Worm (Caenorhabditis elegans) whole organism, young adult: ENCODE results near the gene srz-102.

Experiments
- B0261.1 ChIP-seq: sonication (generic microtip); optimal IDR thresholded peaks from 2 replicates; lab custom pipeline; 2016; ENCODE audit warnings: mild to moderate bottlenecking, missing genetic modification characterization, moderate library complexity, missing compliant biosample characterization
- F10E7.11 ChIP-seq: sonication (generic microtip); optimal IDR thresholded peaks from 2 replicates; lab custom pipeline; 2017; ENCODE audit warnings: mild to moderate bottlenecking, missing genetic modification characterization, moderate library complexity, missing compliant biosample characterization
- F37B4.10 ChIP-seq: fragments of 200-800 bp; sonication (Bioruptor generic); IDR thresholded peaks from 2 replicates; pipeline ENCODE4 v1.3.6; 2022; ENCODE audit warnings: missing genetic modification characterization, missing compliant biosample characterization
- F39B2.1 ChIP-seq: fragments of 200-800 bp; sonication (Bioruptor generic); IDR thresholded peaks from 2 replicates; pipeline ENCODE4 v1.3.6; 2022; ENCODE audit warnings: missing genetic modification reagents, missing genetic modification characterization, missing compliant biosample characterization
- F49E8.2 ChIP-seq: sonication (generic microtip); optimal IDR thresholded peaks from 3 replicates; lab custom pipeline; 2017; ENCODE audit warnings: missing genetic modification characterization, mild to moderate bottlenecking, missing compliant biosample characterization, antibody characterized with exemption, moderate library complexity; ENCODE audit not compliant: insufficient read depth
- K11D2.4 ChIP-seq: fragments of 200-800 bp; sonication (Bioruptor generic); IDR thresholded peaks from 2 replicates; pipeline ENCODE4 v1.3.6; 2022; ENCODE audit warnings: missing genetic modification reagents, missing genetic modification characterization, missing compliant biosample characterization
- T26A5.8 ChIP-seq: sonication (generic microtip); optimal IDR thresholded peaks from 2 replicates; lab custom pipeline; 2016; ENCODE audit warnings: missing genetic modification characterization, missing compliant biosample characterization
- Y56A3A.18 ChIP-seq: fragments of 200-800 bp; sonication (Bioruptor generic); IDR thresholded peaks from 2 replicates; pipeline ENCODE4 v1.3.6; 2022; ENCODE audit warnings: missing genetic modification reagents, missing genetic modification characterization, missing compliant biosample characterization
- Y79H2A.3 ChIP-seq: fragments of 200-800 bp; sonication (Bioruptor generic); conservative IDR thresholded peaks from 2 replicates; pipeline ENCODE4 v1.3.6; 2022; ENCODE audit warnings: missing genetic modification reagents, missing genetic modification characterization, missing compliant biosample characterization
- Y95B8A.8 ChIP-seq: fragments of 200-800 bp; sonication (Bioruptor generic); IDR thresholded peaks from 2 replicates; pipeline ENCODE4 v1.3.6; 2022; ENCODE audit warnings: missing genetic modification reagents, missing genetic modification characterization, missing compliant biosample characterization
- akir-1 ChIP-seq: fragments of 200-800 bp; sonication (Bioruptor generic); optimal IDR thresholded peaks from 2 replicates; lab custom pipeline; 2018; ENCODE audit warnings: mild to moderate bottlenecking, missing genetic modification characterization, moderate library complexity, missing compliant biosample characterization
- attf-6 ChIP-seq: fragments of 200-800 bp; sonication (Bioruptor generic); IDR thresholded peaks from 2 replicates; pipeline ENCODE4 v1.3.6; 2022; ENCODE audit warnings: missing genetic modification reagents, missing genetic modification characterization, missing compliant biosample characterization
- bed-2 ChIP-seq: fragments of 200-800 bp; sonication (Bioruptor generic); IDR thresholded peaks from 2 replicates; pipeline ENCODE4 v1.3.6; 2022; ENCODE audit warnings: missing genetic modification reagents, missing genetic modification characterization, missing compliant biosample characterization
- ccch-3 ChIP-seq: fragments of 200-800 bp; sonication (Bioruptor generic); optimal IDR thresholded peaks from 2 replicates; lab custom pipeline; 2018; ENCODE audit warnings: mild to moderate bottlenecking, missing genetic modification characterization, missing compliant biosample characterization
- cebp-1 ChIP-seq, 2 experiments: fragments of 200-800 bp in 1 of 2; sonication (Bioruptor generic) in 1 of 2; sonication (generic microtip) in 1 of 2; IDR thresholded peaks in 1 of 2; optimal IDR thresholded peaks in 1 of 2; 2 replicates each; pipeline versions ENCODE4 v1.3.6 to Lab custom; 2017 to 2022; ENCODE audit warnings: missing compliant biosample characterization in 2 of 2, missing genetic modification characterization in 2 of 2, mild to moderate bottlenecking in 1 of 2, missing genetic modification reagents in 1 of 2, moderate library complexity in 1 of 2
- ceh-27 ChIP-seq: fragments of 200-800 bp; sonication (Bioruptor generic); optimal IDR thresholded peaks from 2 replicates; lab custom pipeline; 2018; ENCODE audit warnings: mild to moderate bottlenecking, missing genetic modification characterization, moderate library complexity, missing compliant biosample characterization
- ceh-40 ChIP-seq: fragments of 200-800 bp; sonication (Bioruptor generic); IDR thresholded peaks from 2 replicates; pipeline ENCODE4 v1.3.6; 2022; ENCODE audit warnings: missing genetic modification characterization, missing compliant biosample characterization
- die-1 ChIP-seq: sonication (generic microtip); optimal IDR thresholded peaks from 2 replicates; lab custom pipeline; 2016; ENCODE audit warnings: missing genotype, mild to moderate bottlenecking, missing genetic modification characterization, missing compliant biosample characterization
- egl-18 ChIP-seq: fragments of 200-800 bp; sonication (Bioruptor generic); IDR thresholded peaks from 2 replicates; pipeline ENCODE4 v1.3.6; 2022; ENCODE audit warnings: missing genetic modification reagents, missing genetic modification characterization, missing compliant biosample characterization
- egrh-3 ChIP-seq: fragments of 200-800 bp; sonication (Bioruptor generic); IDR thresholded peaks from 2 replicates; pipeline ENCODE4 v1.3.6; 2022; ENCODE audit warnings: missing genetic modification reagents, missing genetic modification characterization, missing compliant biosample characterization
- ekl-4 ChIP-seq: fragments of 200-800 bp; sonication (Bioruptor generic); IDR thresholded peaks from 2 replicates; pipeline ENCODE4 v1.3.6; 2022; ENCODE audit warnings: missing genetic modification reagents, missing genetic modification characterization, missing compliant biosample characterization
- gei-17 ChIP-seq: fragments of 200-800 bp; sonication (Bioruptor generic); optimal IDR thresholded peaks from 2 replicates; lab custom pipeline; 2018; ENCODE audit warnings: mild to moderate bottlenecking, missing genetic modification characterization, missing compliant biosample characterization
- hlh-26 ChIP-seq: fragments of 200-800 bp; sonication (Bioruptor generic); conservative IDR thresholded peaks from 2 replicates; pipeline ENCODE4 v1.3.6; 2022; ENCODE audit warnings: missing genetic modification reagents, missing genetic modification characterization, missing compliant biosample characterization
- hrde-1 ChIP-seq: sonication (generic microtip); optimal IDR thresholded peaks from 2 replicates; lab custom pipeline; 2016; ENCODE audit warnings: missing genetic modification characterization, mild to moderate bottlenecking, missing compliant biosample characterization, moderate library complexity, missing genotype, missing genetic modification reagents, borderline replicate concordance
- lin-26 ChIP-seq: fragments of 200-800 bp; sonication (Bioruptor generic); IDR thresholded peaks from 2 replicates; pipeline ENCODE4 v1.3.6; 2022; ENCODE audit warnings: missing genetic modification reagents, missing genetic modification characterization, missing compliant biosample characterization
- lin-54 ChIP-seq: fragments of 200-800 bp; sonication (Bioruptor generic); optimal IDR thresholded peaks from 2 replicates; lab custom pipeline; 2018; ENCODE audit warnings: mild to moderate bottlenecking, missing genetic modification characterization, missing compliant biosample characterization
- lsl-1 ChIP-seq: fragments of 200-800 bp; sonication (Bioruptor generic); optimal IDR thresholded peaks from 2 replicates; lab custom pipeline; 2018; ENCODE audit warnings: mild to moderate bottlenecking, missing genetic modification characterization, moderate library complexity, missing compliant biosample characterization
- lsy-27 ChIP-seq: sonication (generic microtip); optimal IDR thresholded peaks from 2 replicates; lab custom pipeline; 2017; ENCODE audit warnings: missing genetic modification characterization, mild to moderate bottlenecking, missing compliant biosample characterization, antibody characterized with exemption, missing genotype, borderline replicate concordance; ENCODE audit not compliant: insufficient read depth
- madf-10 ChIP-seq: sonication (generic microtip); optimal IDR thresholded peaks from 2 replicates; lab custom pipeline; 2016; ENCODE audit warnings: mild to moderate bottlenecking, missing genetic modification characterization, missing compliant biosample characterization
- madf-3 ChIP-seq: fragments of 200-800 bp; sonication (Bioruptor generic); IDR thresholded peaks from 2 replicates; pipeline ENCODE4 v1.3.6; 2022; ENCODE audit warnings: missing genetic modification reagents, missing genetic modification characterization, missing compliant biosample characterization
- nhr-120 ChIP-seq: fragments of 200-800 bp; sonication (Bioruptor generic); IDR thresholded peaks from 2 replicates; pipeline ENCODE4 v1.3.6; 2022; ENCODE audit warnings: missing genetic modification characterization, missing compliant biosample characterization
- pbrm-1 ChIP-seq: fragments of 200-800 bp; sonication (Bioruptor generic); IDR thresholded peaks from 2 replicates; pipeline ENCODE4 v1.3.6; 2022; ENCODE audit warnings: missing genetic modification reagents, missing genetic modification characterization, missing compliant biosample characterization
- sea-2 ChIP-seq: fragments of 200-800 bp; sonication (Bioruptor generic); IDR thresholded peaks from 2 replicates; pipeline ENCODE4 v1.3.6; 2022; ENCODE audit warnings: missing genetic modification characterization, missing compliant biosample characterization
- snpc-1.3 ChIP-seq: sonication (generic microtip); optimal IDR thresholded peaks from 2 replicates; lab custom pipeline; 2017; ENCODE audit warnings: missing genetic modification characterization, mild to moderate bottlenecking, missing compliant biosample characterization, antibody characterized with exemption, moderate library complexity, missing genotype, missing genetic modification reagents; ENCODE audit not compliant: insufficient read depth
- zfh-2 ChIP-seq: fragments of 200-800 bp; sonication (Bioruptor generic); conservative IDR thresholded peaks from 2 replicates; pipeline ENCODE4 v1.3.6; 2022; ENCODE audit warnings: missing genetic modification reagents, missing genetic modification characterization, missing compliant biosample characterization
- ztf-18 ChIP-seq: sonication (generic microtip); optimal IDR thresholded peaks from 2 replicates; lab custom pipeline; 2016; ENCODE audit warnings: missing genotype, mild to moderate bottlenecking, missing genetic modification characterization, missing compliant biosample characterization
- ztf-25 ChIP-seq: fragments of 200-800 bp; sonication (Bioruptor generic); IDR thresholded peaks from 2 replicates; pipeline ENCODE4 v1.3.6; 2022; ENCODE audit warnings: missing genetic modification reagents, missing genetic modification characterization, missing compliant biosample characterization
- ztf-26 ChIP-seq: sonication (generic microtip); optimal IDR thresholded peaks from 2 replicates; lab custom pipeline; 2017; ENCODE audit warnings: missing genetic modification characterization, missing compliant biosample characterization
- ztf-28 ChIP-seq: fragments of 200-800 bp; sonication (Bioruptor generic); IDR thresholded peaks from 2 replicates; pipeline ENCODE4 v1.3.6; 2022; ENCODE audit warnings: missing genetic modification reagents, missing genetic modification characterization, missing compliant biosample characterization

The srz-102 gene

DNA sequence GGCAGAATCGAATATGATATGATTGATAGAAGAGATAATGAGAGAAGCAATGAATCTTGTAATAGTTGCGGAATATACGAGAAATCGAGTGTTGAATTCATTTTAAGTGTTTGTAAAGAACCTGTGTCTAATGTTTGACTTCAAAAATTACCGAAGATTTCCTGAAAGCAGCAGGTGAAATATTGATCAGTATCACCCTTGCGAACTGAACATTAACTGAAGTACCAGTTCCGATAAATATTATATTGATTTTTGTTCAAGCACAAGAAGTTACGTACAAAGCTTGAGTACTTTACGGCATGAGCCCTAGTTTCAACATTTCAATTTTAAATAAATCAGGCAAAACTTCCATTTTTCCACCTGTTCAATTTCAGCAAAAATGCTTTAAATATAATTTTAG lies 8.1 kb upstream of the srz-102 start, which contains the start of gene srz-103:
Gene srz-103 (minus strand): TSS at position 101 of the 400 bp plus-strand sequence.
- TF ChIP-seq egl-18 (GFP tag; lab: Robert Waterston, UW) (no peak), akir-1 (no peak), Y79H2A.3 (GFP tag; lab: Robert Waterston, UW) (no peak), lin-54 (GFP tag; lab: Kevin White, UChicago) (no peak), madf-3 (GFP tag; lab: Robert Waterston, UW) (no peak), ceh-27 (no peak), cebp-1 (GFP tag; IDR thresholded peaks at IDR 0.05; lab: Robert Waterston, UW) (no peak), cebp-1 (tag; optimal IDR thresholded peaks at IDR 0.05; lab: Kevin White, UChicago) (no peak), sea-2 (GFP tag; lab: Robert Waterston, UW) (no peak), ztf-25 (GFP tag; lab: Robert Waterston, UW) (no peak)
- TF ChIP-seq, all 124 proteins: peak for 0

DNA sequence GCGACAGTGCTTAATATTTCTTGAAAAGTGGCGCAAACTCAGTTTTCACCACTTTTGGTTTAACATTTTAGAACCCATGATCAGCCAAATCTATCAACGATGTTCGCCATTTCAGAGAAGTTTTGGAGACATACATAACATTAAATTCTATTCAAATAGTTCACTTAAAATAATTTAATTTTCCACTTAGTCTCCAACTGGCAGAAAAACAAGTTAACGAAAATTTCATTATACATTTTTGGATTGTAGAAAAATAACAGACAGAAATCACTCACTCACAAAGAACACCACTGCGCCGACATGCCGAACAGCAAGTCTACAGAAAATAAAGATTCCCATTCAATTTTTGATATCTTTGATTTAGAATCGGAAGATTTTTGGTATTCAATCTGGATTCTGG lies 7.3 kb upstream of the srz-102 start, which contains the start of gene srw-44:
Gene srw-44 (plus strand): TSS at position 301 of the 400 bp plus-strand sequence.
- TF ChIP-seq cebp-1 (GFP tag; IDR thresholded peaks at IDR 0.05; lab: Robert Waterston, UW): no peak
- no peak for TF ChIP-seq cebp-1 (tag; optimal IDR thresholded peaks at IDR 0.05; lab: Kevin White, UChicago)

ce11 chrV:16682886-16683285 lies 4.4 kb upstream of the srz-102 start, which contains the start of gene srw-36:
TSS of gene srw-36 (plus strand) at chrV:16683186.
- TF ChIP-seq madf-3 (GFP tag; lab: Robert Waterston, UW) (no peak), Y79H2A.3 (GFP tag; lab: Robert Waterston, UW) (no peak), gei-17 (no peak), bed-2 (GFP tag; lab: Robert Waterston, UW) (no peak), T26A5.8 (tag; lab: Kevin White, UChicago) (no peak), nhr-120 (GFP tag; lab: Robert Waterston, UW) (no peak), F10E7.11 (no peak), ekl-4 (GFP tag; lab: Robert Waterston, UW) (no peak), lin-26 (GFP tag; lab: Robert Waterston, UW) (no peak), ccch-3 (GFP tag; lab: Kevin White, UChicago) (no peak), F37B4.10 (GFP tag; lab: Robert Waterston, UW) (no peak), F39B2.1 (GFP tag; lab: Robert Waterston, UW) (no peak), ztf-26 (tag; lab: Kevin White, UChicago) (no peak), lsl-1 (GFP tag; lab: Kevin White, UChicago) (no peak), ceh-40 (GFP tag; lab: Robert Waterston, UW) (no peak), K11D2.4 (GFP tag; lab: Robert Waterston, UW) (no peak), sea-2 (GFP tag; lab: Robert Waterston, UW) (no peak), attf-6 (no peak), Y95B8A.8 (GFP tag; lab: Robert Waterston, UW) (no peak), akir-1 (no peak)

DNA sequence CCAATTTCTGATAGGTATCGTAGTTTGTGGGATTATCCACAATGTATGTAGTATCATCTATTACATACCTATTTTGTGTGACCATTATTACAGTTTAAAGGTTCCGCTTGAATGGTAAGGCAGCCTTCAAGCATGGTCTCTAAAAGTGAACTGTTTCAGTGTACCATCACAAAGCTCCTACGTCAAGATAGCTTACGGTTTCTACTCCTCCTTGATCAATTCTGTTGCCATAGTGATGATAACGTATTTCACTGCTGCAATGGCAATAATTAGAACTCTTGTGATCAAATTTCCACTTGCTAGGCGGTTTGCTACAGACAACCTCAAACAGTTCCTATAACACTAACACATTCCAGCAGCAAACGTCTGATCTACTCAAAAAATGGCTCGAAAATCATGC lies 4.0 kb upstream of the srz-102 start:
- TF ChIP-seq madf-10 (no peak), Y56A3A.18 (GFP tag; lab: Robert Waterston, UW) (no peak)
- TF ChIP-seq, all 124 proteins: peak for 0

DNA sequence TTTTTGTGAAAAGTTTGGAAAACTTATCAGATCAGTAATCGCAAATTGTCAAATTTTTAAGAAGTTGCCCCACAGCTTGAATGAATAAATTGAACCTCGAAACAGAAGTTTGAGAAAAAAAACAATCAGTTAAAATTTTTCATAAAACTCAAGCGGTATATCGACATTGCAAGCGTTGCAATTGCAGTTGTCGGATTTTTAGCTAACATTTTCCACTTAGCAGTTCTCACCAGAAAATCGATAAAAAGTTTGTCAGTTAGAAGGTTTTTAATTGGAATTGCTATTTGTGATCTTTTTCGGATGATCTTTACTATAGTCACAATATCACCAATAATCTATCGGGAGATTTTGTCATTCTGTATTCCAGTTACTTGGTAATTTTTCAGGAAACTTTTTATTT lies 1.6 kb upstream of the srz-102 start, which contains the start of gene srw-43:
Gene srw-43 (plus strand): TSS at position 301 of the 400 bp plus-strand sequence.
- TF ChIP-seq ztf-25 (GFP tag; lab: Robert Waterston, UW): no peak
- no peak for TF ChIP-seq B0261.1 (tag; lab: Kevin White, UChicago)
- no peak for TF ChIP-seq die-1

ce11 chrV:16692988-16693387 lies 5.7 kb downstream of the srz-102 start:
- TF ChIP-seq hrde-1 (tag; lab: Kevin White, UChicago): no peak
- no peak for TF ChIP-seq pbrm-1 (GFP tag; lab: Robert Waterston, UW)
- peak; percentile 92 for TF ChIP-seq zfh-2 (GFP tag; lab: Robert Waterston, UW)
- no peak for TF ChIP-seq F49E8.2 (tag; lab: Kevin White, UChicago)
- TF ChIP-seq ztf-28: no peak
- no peak for TF ChIP-seq hlh-26 (GFP tag; lab: Robert Waterston, UW)
- peak; percentile 90; the same call in 1 of the 2 replicates for TF ChIP-seq egrh-3 (GFP tag; lab: Robert Waterston, UW)
- no peak for TF ChIP-seq snpc-1.3 (tag; lab: Kevin White, UChicago)
- no peak for TF ChIP-seq ztf-18 (tag; lab: Kevin White, UChicago)
- no peak for TF ChIP-seq F10E7.11
- no peak for TF ChIP-seq lsy-27 (tag; lab: Kevin White, UChicago)
